Worm (Caenorhabditis elegans) whole organism, early embryonic: Measurements from ENCODE around the gene str-205.

ENCODE experiments used
- B0310.2 ChIP-seq: sonication (generic microtip); optimal IDR thresholded peaks from 2 replicates; lab custom pipeline; 2016; ENCODE audit warnings: mild to moderate bottlenecking, missing genetic modification characterization, missing compliant biosample characterization
- F13C5.2 ChIP-seq: sonication (generic microtip); optimal IDR thresholded peaks from 2 replicates; lab custom pipeline; 2017; ENCODE audit warnings: mild to moderate bottlenecking, missing genetic modification characterization, inconsistent platforms, missing compliant biosample characterization
- aly-1 ChIP-seq: sonication (generic microtip); optimal IDR thresholded peaks from 2 replicates; lab custom pipeline; 2016; ENCODE audit warnings: missing genetic modification characterization, missing compliant biosample characterization
- ama-1 ChIP-seq: fragments of 150-350 bp; optimal IDR thresholded peaks from 2 replicates; lab custom pipeline; 2014
- ceh-36 ChIP-seq: sonication (generic microtip); optimal IDR thresholded peaks from 2 replicates; lab custom pipeline; 2016; ENCODE audit warnings: missing genetic modification characterization, inconsistent platforms, missing compliant biosample characterization
- ets-7 ChIP-seq: sonication (generic microtip); optimal IDR thresholded peaks from 2 replicates; lab custom pipeline; 2016; ENCODE audit warnings: missing genotype, missing genetic modification characterization, missing compliant biosample characterization
- flt-1 ChIP-seq: fragments of 200-800 bp; sonication (Bioruptor generic); IDR thresholded peaks from 2 replicates; pipeline ENCODE4 v1.3.6; 2022; ENCODE audit warnings: missing genetic modification characterization, missing compliant biosample characterization
- hmbx-1 ChIP-seq: sonication (generic microtip); optimal IDR thresholded peaks from 2 replicates; lab custom pipeline; 2016; ENCODE audit warnings: mild to moderate bottlenecking, missing genetic modification characterization, missing compliant biosample characterization
- hmg-4 ChIP-seq: fragments of 200-800 bp; sonication (Bioruptor generic); optimal IDR thresholded peaks from 2 replicates; lab custom pipeline; 2018; ENCODE audit warnings: mild to moderate bottlenecking, missing genetic modification characterization, missing compliant biosample characterization
- pes-1 ChIP-seq: fragments of 200-800 bp; sonication (Bioruptor generic); IDR thresholded peaks from 2 replicates; pipeline ENCODE4 v1.3.6; 2022; ENCODE audit warnings: missing genetic modification reagents, missing genetic modification characterization, missing compliant biosample characterization
- scrt-1 ChIP-seq: fragments of 200-800 bp; sonication (Bioruptor generic); IDR thresholded peaks from 2 replicates; pipeline ENCODE4 v1.3.6; 2022; ENCODE audit warnings: missing genetic modification characterization, missing compliant biosample characterization
- sea-1 ChIP-seq: fragments of 200-800 bp; sonication (Bioruptor generic); conservative IDR thresholded peaks from 2 replicates; pipeline ENCODE4 v1.3.6; 2022; ENCODE audit warnings: missing genetic modification characterization, missing compliant biosample characterization
- tbx-11 ChIP-seq: fragments of 200-800 bp; sonication (Bioruptor generic); IDR thresholded peaks from 2 replicates; pipeline ENCODE4 v1.3.6; 2022; ENCODE audit warnings: missing genetic modification characterization, missing compliant biosample characterization

DNA sequence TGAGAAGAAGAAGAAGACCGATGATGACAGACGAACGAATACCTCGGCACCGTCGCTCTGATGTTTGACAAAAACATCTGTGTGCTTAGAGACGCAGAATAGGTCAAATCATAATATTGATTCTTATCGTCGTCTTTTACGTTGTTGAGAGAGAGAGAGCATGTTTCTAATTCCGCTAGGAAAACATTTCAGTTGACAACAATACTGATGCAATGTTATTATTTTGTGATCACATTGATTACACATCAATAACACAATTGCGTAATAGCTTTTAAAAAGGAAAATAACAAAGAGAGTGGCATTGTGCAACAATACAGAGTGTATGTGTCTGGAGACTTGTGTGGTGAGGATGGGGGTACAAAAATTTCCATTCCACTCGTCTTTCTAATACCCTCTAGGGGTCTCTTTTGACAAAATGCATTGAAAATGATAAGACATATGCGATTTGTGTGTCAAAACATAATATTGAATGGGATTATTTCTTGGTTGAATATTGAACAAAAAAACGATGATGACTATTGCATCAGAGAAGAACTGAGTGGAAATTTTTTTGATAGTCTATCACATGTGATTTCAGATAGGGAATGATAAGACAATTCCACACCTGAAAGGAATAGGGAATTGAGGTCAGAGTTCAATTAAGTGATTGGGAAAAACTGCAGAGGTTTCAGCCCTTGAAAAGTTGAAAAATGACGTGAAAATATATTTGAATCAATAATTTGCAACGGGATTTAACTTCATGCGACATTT, 35.1 kb upstream of the str-205 start:
- TF ChIP-seq ama-1 (lab: Kevin White, UChicago) = no peak
- TF ChIP-seq ets-7 (tag; lab: Kevin White, UChicago) = no peak
- TF ChIP-seq ceh-36 (tag; lab: Kevin White, UChicago) = no peak
- no peak for TF ChIP-seq flt-1 (GFP tag; lab: Robert Waterston, UW)
- TF ChIP-seq hmg-4 (GFP tag; lab: Kevin White, UChicago) = no peak
- no peak for TF ChIP-seq sea-1 (GFP tag; lab: Robert Waterston, UW)
- TF ChIP-seq B0310.2 (tag; lab: Kevin White, UChicago) = no peak
- TF ChIP-seq aly-1 (tag; lab: Kevin White, UChicago) = no peak
- TF ChIP-seq pes-1 (GFP tag; lab: Robert Waterston, UW) = no peak
- TF ChIP-seq F13C5.2 (tag; lab: Kevin White, UChicago) = no peak
- no peak for TF ChIP-seq scrt-1 (GFP tag; lab: Robert Waterston, UW)
- TF ChIP-seq tbx-11 = no peak
- TF ChIP-seq hmbx-1 (tag; lab: Kevin White, UChicago) = no peak
